Fruit fly (Drosophila melanogaster) whole organism, embryonic: ENCODE measurements around the gene Cisd2.
A peak's percentile ranks its signal among the peaks of the same experiment; 100 is the strongest.

Experiments used
- Blimp-1 ChIP-seq: fragments of 200-800 bp; sonication (Bioruptor generic); optimal IDR thresholded peaks from 3 replicates; lab custom pipeline; 2018; ENCODE audit warnings: missing biosample characterization, missing genetic modification characterization, mild to moderate bottlenecking, moderate library complexity, missing genetic modification reagents
- CG10321 ChIP-seq: fragments of 200-800 bp; sonication (Bioruptor generic); IDR thresholded peaks from 2 replicates; pipeline ENCODE4 v1.3.6; 2022; ENCODE audit warnings: missing biosample characterization, missing genetic modification characterization
- CG10543 ChIP-seq: fragments of 200-800 bp; sonication (Bioruptor generic); optimal IDR thresholded peaks from 3 replicates; lab custom pipeline; 2017; ENCODE audit warnings: missing biosample characterization, mild to moderate bottlenecking, missing genetic modification characterization, moderate library complexity
- CG10565 ChIP-seq: fragments of 200-800 bp; sonication (Bioruptor generic); optimal IDR thresholded peaks from 3 replicates; lab custom pipeline; 2016; ENCODE audit warnings: missing biosample characterization, mild to moderate bottlenecking, missing genetic modification characterization
- CG11695 ChIP-seq: fragments of 200-800 bp; sonication (Bioruptor generic); IDR thresholded peaks from 3 replicates; pipeline ENCODE4 v1.3.6; 2022; ENCODE audit warnings: missing biosample characterization, missing genetic modification characterization
- CG12104 ChIP-seq: fragments of 200-800 bp; sonication (Bioruptor generic); optimal IDR thresholded peaks from 3 replicates; lab custom pipeline; 2016; ENCODE audit warnings: missing biosample characterization, missing genetic modification characterization
- CG13287 ChIP-seq: fragments of 200-800 bp; sonication (Bioruptor generic); IDR thresholded peaks from 2 replicates; pipeline ENCODE4 v1.3.6; 2022; ENCODE audit warnings: missing biosample characterization, missing genetic modification characterization; ENCODE audit not compliant: partially characterized antibody
- CG13296 ChIP-seq: fragments of 200-800 bp; sonication (Bioruptor generic); optimal IDR thresholded peaks from 3 replicates; lab custom pipeline; 2018; ENCODE audit warnings: missing biosample characterization, mild to moderate bottlenecking, missing genetic modification characterization
- CG14860 ChIP-seq: fragments of 200-800 bp; sonication (Bioruptor generic); IDR thresholded peaks from 3 replicates; pipeline ENCODE4 v1.3.6; 2022; ENCODE audit warnings: missing biosample characterization, missing genetic modification characterization; ENCODE audit not compliant: partially characterized antibody
- CG1602 ChIP-seq: fragments of 200-800 bp; sonication (Bioruptor generic); optimal IDR thresholded peaks from 3 replicates; lab custom pipeline; 2016; ENCODE audit warnings: missing biosample characterization, missing genetic modification characterization
- CG17385 ChIP-seq: fragments of 200-800 bp; sonication (Bioruptor generic); optimal IDR thresholded peaks from 3 replicates; lab custom pipeline; 2018; ENCODE audit warnings: missing biosample characterization, mild to moderate bottlenecking, missing genetic modification characterization
- CG2116 ChIP-seq: fragments of 200-800 bp; sonication (Bioruptor generic); optimal IDR thresholded peaks from 3 replicates; lab custom pipeline; 2018; ENCODE audit warnings: missing biosample characterization, mild to moderate bottlenecking, missing genetic modification characterization
- CG2202 ChIP-seq: fragments of 200-800 bp; sonication (Bioruptor generic); optimal IDR thresholded peaks from 2 replicates; lab custom pipeline; 2018; ENCODE audit warnings: missing biosample characterization, mild to moderate bottlenecking, missing genetic modification characterization
- CG31441 ChIP-seq: fragments of 200-800 bp; sonication (Bioruptor generic); IDR thresholded peaks from 2 replicates; pipeline ENCODE4 v1.3.6; 2022; ENCODE audit warnings: missing biosample characterization, missing genetic modification characterization
- CG3163 ChIP-seq: fragments of 200-800 bp; sonication (Bioruptor generic); optimal IDR thresholded peaks from 3 replicates; lab custom pipeline; 2016; ENCODE audit warnings: missing biosample characterization, missing genetic modification characterization
- CG32767 ChIP-seq: fragments of 200-800 bp; sonication (Bioruptor generic); IDR thresholded peaks from 2 replicates; pipeline ENCODE4 v1.3.6; 2022; ENCODE audit warnings: missing biosample characterization, missing genetic modification characterization
- CG32772 ChIP-seq: fragments of 200-800 bp; sonication (Bioruptor generic); IDR thresholded peaks from 2 replicates; pipeline ENCODE4 v1.3.6; 2022; ENCODE audit warnings: missing biosample characterization, missing genetic modification characterization
- CG34376 ChIP-seq: fragments of 200-800 bp; sonication (Bioruptor generic); optimal IDR thresholded peaks from 2 replicates; lab custom pipeline; 2018; ENCODE audit warnings: missing biosample characterization, mild to moderate bottlenecking, missing genetic modification characterization
- CG4282 ChIP-seq: fragments of 200-800 bp; sonication (Bioruptor generic); optimal IDR thresholded peaks from 2 replicates; lab custom pipeline; 2016; ENCODE audit warnings: missing biosample characterization, missing genetic modification characterization
- CG43689 ChIP-seq: fragments of 200-800 bp; sonication (Bioruptor generic); IDR thresholded peaks from 2 replicates; pipeline ENCODE4 v1.3.6; 2022; ENCODE audit warnings: missing biosample characterization, missing genetic modification characterization
- CG4707 ChIP-seq: fragments of 200-800 bp; sonication (Bioruptor generic); optimal IDR thresholded peaks from 2 replicates; lab custom pipeline; 2018; ENCODE audit warnings: missing biosample characterization, mild to moderate bottlenecking, missing genetic modification characterization, moderate library complexity
- CG6683 ChIP-seq: fragments of 200-800 bp; sonication (Bioruptor generic); optimal IDR thresholded peaks from 2 replicates; lab custom pipeline; 2017; ENCODE audit warnings: missing biosample characterization, mild to moderate bottlenecking, missing genetic modification characterization, missing genetic modification reagents
- CG7271 ChIP-seq: fragments of 200-800 bp; sonication (Bioruptor generic); optimal IDR thresholded peaks from 2 replicates; lab custom pipeline; 2018; ENCODE audit warnings: missing biosample characterization, mild to moderate bottlenecking, missing genetic modification characterization, moderate library complexity
- CG7357 ChIP-seq: fragments of 200-800 bp; sonication (Bioruptor generic); IDR thresholded peaks from 3 replicates; pipeline ENCODE4 v1.3.6; 2022; ENCODE audit warnings: missing biosample characterization, missing genetic modification characterization
- CG7928 ChIP-seq: fragments of 200-800 bp; sonication (Bioruptor generic); optimal IDR thresholded peaks from 2 replicates; lab custom pipeline; 2017; ENCODE audit warnings: missing biosample characterization, mild to moderate bottlenecking, missing genetic modification characterization
- CG8478 ChIP-seq: fragments of >200 bp; optimal IDR thresholded peaks from 2 replicates; lab custom pipeline; 2018
- D19A ChIP-seq: fragments of 200-800 bp; optimal IDR thresholded peaks from 3 replicates; lab custom pipeline; 2019; ENCODE audit warnings: missing biosample characterization, mild to moderate bottlenecking, missing genetic modification characterization, moderate library complexity
- D19B ChIP-seq: fragments of 200-800 bp; sonication (Bioruptor generic); optimal IDR thresholded peaks from 2 replicates; lab custom pipeline; 2017; ENCODE audit warnings: missing biosample characterization, mild to moderate bottlenecking, missing genetic modification characterization
- Dbx ChIP-seq: fragments of 200-800 bp; sonication (Bioruptor generic); IDR thresholded peaks from 3 replicates; pipeline ENCODE4 v1.3.6; 2022; ENCODE audit warnings: missing biosample characterization, missing genetic modification characterization
- Dip2 ChIP-seq: fragments of 200-800 bp; sonication (Bioruptor generic); IDR thresholded peaks from 2 replicates; pipeline ENCODE4 v1.3.6; 2022; ENCODE audit warnings: missing biosample characterization, missing genetic modification characterization
- Elba2 ChIP-seq: fragments of 200-800 bp; sonication (Bioruptor generic); optimal IDR thresholded peaks from 3 replicates; lab custom pipeline; 2016; ENCODE audit warnings: missing biosample characterization, missing genetic modification characterization
- HLHmδ ChIP-seq: fragments of 200-800 bp; sonication (Bioruptor generic); optimal IDR thresholded peaks from 2 replicates; lab custom pipeline; 2018; ENCODE audit warnings: missing biosample characterization, mild to moderate bottlenecking, missing genetic modification characterization, moderate library complexity
- Max ChIP-seq: fragments of 200-800 bp; sonication (Bioruptor generic); optimal IDR thresholded peaks from 2 replicates; lab custom pipeline; 2016; ENCODE audit warnings: missing biosample characterization, mild to moderate bottlenecking, missing genetic modification characterization
- NC2α ChIP-seq: fragments of 200-800 bp; sonication (Bioruptor generic); optimal IDR thresholded peaks from 2 replicates; lab custom pipeline; 2016; ENCODE audit warnings: missing biosample characterization, missing genetic modification characterization
- Rfx ChIP-seq: fragments of 200-800 bp; sonication (Bioruptor generic); IDR thresholded peaks from 2 replicates; pipeline ENCODE4 v1.3.6; 2022; ENCODE audit warnings: missing biosample characterization, missing genetic modification characterization
- Sry-β ChIP-seq: fragments of 200-800 bp; sonication (Bioruptor generic); optimal IDR thresholded peaks from 2 replicates; lab custom pipeline; 2018; ENCODE audit warnings: missing biosample characterization, mild to moderate bottlenecking, missing genetic modification characterization, moderate library complexity
- amos ChIP-seq: fragments of 200-800 bp; sonication (Bioruptor generic); IDR thresholded peaks from 2 replicates; pipeline ENCODE4 v1.3.6; 2022; ENCODE audit warnings: missing biosample characterization, missing genetic modification characterization; ENCODE audit not compliant: partially characterized antibody
- bigmax ChIP-seq: fragments of 200-800 bp; sonication (Bioruptor generic); optimal IDR thresholded peaks from 2 replicates; lab custom pipeline; 2018; ENCODE audit warnings: missing biosample characterization, mild to moderate bottlenecking, missing genetic modification characterization
- caup ChIP-seq: fragments of 200-800 bp; sonication (Bioruptor generic); optimal IDR thresholded peaks from 3 replicates; lab custom pipeline; 2017; ENCODE audit warnings: missing biosample characterization, mild to moderate bottlenecking, missing genetic modification characterization, moderate library complexity; ENCODE audit not compliant: severe bottlenecking
- ci ChIP-seq: fragments of 200-800 bp; sonication (Bioruptor generic); IDR thresholded peaks from 3 replicates; pipeline ENCODE4 v1.3.6; 2022; ENCODE audit warnings: missing biosample characterization, missing genetic modification characterization
- disco-r ChIP-seq: fragments of 200-800 bp; sonication (Bioruptor generic); optimal IDR thresholded peaks from 2 replicates; lab custom pipeline; 2016; ENCODE audit warnings: missing biosample characterization, missing genetic modification characterization
- ftz-f1 ChIP-seq: fragments of 200-800 bp; sonication (Bioruptor generic); optimal IDR thresholded peaks from 2 replicates; lab custom pipeline; 2016; ENCODE audit warnings: missing biosample characterization, missing genetic modification characterization
- insv ChIP-seq, 2 experiments: fragments of 200-800 bp; sonication (Bioruptor generic); optimal IDR thresholded peaks; 3 replicates each; lab custom pipeline; 2016 to 2018; ENCODE audit warnings: missing biosample characterization in 2 of 2, missing genetic modification characterization in 2 of 2
- lbe ChIP-seq: fragments of 200-800 bp; sonication (Bioruptor generic); optimal IDR thresholded peaks from 2 replicates; lab custom pipeline; 2016; ENCODE audit warnings: missing biosample characterization, mild to moderate bottlenecking, missing genetic modification characterization
- nerfin-1 ChIP-seq: fragments of 200-800 bp; sonication (Bioruptor generic); optimal IDR thresholded peaks from 3 replicates; lab custom pipeline; 2019; ENCODE audit warnings: missing biosample characterization, mild to moderate bottlenecking, missing genetic modification characterization, moderate library complexity
- pfk ChIP-seq: fragments of 200-800 bp; sonication (Bioruptor generic); optimal IDR thresholded peaks from 2 replicates; lab custom pipeline; 2018; ENCODE audit warnings: missing biosample characterization, mild to moderate bottlenecking, missing genetic modification characterization, moderate library complexity
- pho ChIP-seq: fragments of 200-800 bp; sonication (Bioruptor generic); optimal IDR thresholded peaks from 2 replicates; lab custom pipeline; 2016; ENCODE audit warnings: missing biosample characterization, missing genetic modification characterization
- sd ChIP-seq: fragments of 200-800 bp; sonication (Bioruptor generic); optimal IDR thresholded peaks from 3 replicates; lab custom pipeline; 2018; ENCODE audit warnings: missing biosample characterization, mild to moderate bottlenecking, missing genetic modification characterization, moderate library complexity
- vnd ChIP-seq: fragments of 200-800 bp; sonication (Bioruptor generic); IDR thresholded peaks from 3 replicates; pipeline ENCODE4 v1.3.6; 2022; ENCODE audit warnings: missing biosample characterization, missing genetic modification characterization; ENCODE audit not compliant: partially characterized antibody
- zen ChIP-seq: fragments of 200-800 bp; sonication (Bioruptor generic); optimal IDR thresholded peaks from 3 replicates; lab custom pipeline; 2018; ENCODE audit warnings: missing biosample characterization, mild to moderate bottlenecking, missing genetic modification characterization, moderate library complexity

Gene Cisd2

DNA sequence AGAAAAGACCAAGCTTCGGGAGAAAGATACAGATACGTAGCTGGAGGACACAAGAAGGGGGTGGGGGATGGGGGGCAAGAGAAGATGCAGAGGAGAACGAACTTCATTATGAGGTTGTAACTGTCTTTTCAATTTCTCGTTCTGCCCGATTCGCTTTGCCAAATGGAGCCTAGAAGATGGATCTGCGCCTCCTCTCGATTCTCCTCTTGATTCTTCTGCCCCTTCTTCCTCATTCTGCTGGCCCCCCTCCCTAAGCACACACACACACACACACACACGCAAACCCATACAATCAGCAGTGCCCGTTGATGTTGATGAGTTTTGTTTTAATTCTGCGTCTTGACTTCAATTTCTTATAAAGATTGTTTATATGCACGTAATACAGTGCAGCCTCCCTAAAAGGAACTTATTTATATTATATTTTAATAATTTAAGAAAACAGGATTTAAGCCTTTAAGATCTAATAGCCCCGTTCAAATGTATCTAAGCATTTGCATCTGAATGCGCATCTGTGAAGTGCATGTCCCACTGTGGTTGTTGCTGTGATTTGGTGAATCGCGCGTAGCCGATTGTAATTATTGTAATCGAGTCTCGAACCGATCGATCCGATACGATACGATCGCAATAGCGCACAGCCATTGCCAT lies 16.1 kb downstream of the Cisd2 start (continued):
- TF ChIP-seq pfk (GFP tag; lab: Kevin White, UChicago) (no peak), CG10565 (GFP tag; lab: Kevin White, UChicago) (no peak), CG13296 (GFP tag; lab: Kevin White, UChicago) (peak; percentile 67), CG7357 (GFP tag; lab: Robert Waterston, UW) (peak; percentile 54), CG34376 (no peak), Blimp-1 (peak; percentile 47), CG6683 (GFP tag; lab: Kevin White, UChicago) (no peak), Elba2 (GFP tag; lab: Kevin White, UChicago) (no peak), disco-r (no peak), insv (GFP tag; optimal IDR thresholded peaks at IDR 0.05; lab: Kevin White, UChicago) (no peak), CG17385 (GFP tag; lab: Kevin White, UChicago) (peak; percentile 42), vnd (GFP tag; lab: Robert Waterston, UW) (no peak), CG7271 (tag; lab: Kevin White, UChicago) (no peak), caup (GFP tag; lab: Kevin White, UChicago) (peak; percentile 54), CG31441 (GFP tag; lab: Robert Waterston, UW) (peak; percentile 51; the same call in 1 of the 2 replicates), CG43689 (GFP tag; lab: Robert Waterston, UW) (peak; percentile 45; the same call in 1 of the 2 replicates), zen (peak; percentile 3), CG32767 (GFP tag; lab: Robert Waterston, UW) (no peak), CG14860 (GFP tag; lab: Robert Waterston, UW) (no peak), CG8478 (no peak), ci (GFP tag; lab: Robert Waterston, UW) (peak; percentile 77), Sry-β (GFP tag; lab: Kevin White, UChicago) (no peak), amos (GFP tag; lab: Robert Waterston, UW) (no peak), D19A (tag; lab: Kevin White, UChicago) (peak; percentile 58), Dbx (peak; percentile 53; the same call in 1 of the 3 replicates), CG2202 (tag; lab: Kevin White, UChicago) (no peak), D19B (GFP tag; lab: Kevin White, UChicago) (peak; percentile 30), bigmax (GFP tag; lab: Kevin White, UChicago) (no peak), sd (tag; lab: Kevin White, UChicago) (no peak), NC2α (GFP tag; lab: Kevin White, UChicago) (no peak), Rfx (peak; percentile 82), CG12104 (no peak), Max (GFP tag; lab: Kevin White, UChicago) (peak; percentile 0), CG2116 (GFP tag; lab: Kevin White, UChicago) (no peak), CG4282 (GFP tag; lab: Kevin White, UChicago) (no peak), CG11695 (GFP tag; lab: Robert Waterston, UW) (peak; percentile 67; the same call in 2 of the 3 replicates), ftz-f1 (GFP tag; lab: Kevin White, UChicago) (no peak), Dip2 (GFP tag; lab: Robert Waterston, UW) (no peak), CG4707 (GFP tag; lab: Kevin White, UChicago) (peak; percentile 43), CG10321 (GFP tag; lab: Robert Waterston, UW) (peak; percentile 26; the same call in 1 of the 2 replicates), CG32772 (peak; percentile 65), lbe (GFP tag; lab: Kevin White, UChicago) (peak; percentile 75), CG13287 (GFP tag; lab: Robert Waterston, UW) (no peak), CG3163 (GFP tag; lab: Kevin White, UChicago) (no peak), HLHmδ (no peak), nerfin-1 (no peak), CG7928 (peak; percentile 11), pho (GFP tag; lab: Kevin White, UChicago) (no peak), CG10543 (GFP tag; lab: Kevin White, UChicago) (peak; percentile 12), CG1602 (GFP tag; lab: Kevin White, UChicago) (peak; percentile 33)
